Worm (Caenorhabditis elegans) whole organism, young adult: ENCODE results near the gene srj-10.
A peak's percentile ranks its signal among the peaks of the same experiment; 100 is the strongest.

Source experiments
- C06A6.2 ChIP-seq: fragments of 200-800 bp; sonication (Bioruptor generic); conservative IDR thresholded peaks from 2 replicates; pipeline ENCODE4 v1.3.6; 2022; ENCODE audit warnings: missing genetic modification characterization, missing compliant biosample characterization
- F23B12.7 ChIP-seq: sonication (generic microtip); optimal IDR thresholded peaks from 2 replicates; lab custom pipeline; 2017; ENCODE audit warnings: missing genetic modification characterization, mild to moderate bottlenecking, missing compliant biosample characterization, antibody characterized with exemption, moderate library complexity; ENCODE audit not compliant: insufficient read depth
- F57A8.1 ChIP-seq: fragments of 200-800 bp; sonication (Bioruptor generic); optimal IDR thresholded peaks from 2 replicates; lab custom pipeline; 2018; ENCODE audit warnings: mild to moderate bottlenecking, missing genetic modification characterization, moderate library complexity, missing compliant biosample characterization
- F57C9.4 ChIP-seq: sonication (generic microtip); optimal IDR thresholded peaks from 2 replicates; lab custom pipeline; 2017; ENCODE audit warnings: mild to moderate bottlenecking, missing genetic modification characterization, missing compliant biosample characterization
- T26A5.8 ChIP-seq: sonication (generic microtip); optimal IDR thresholded peaks from 2 replicates; lab custom pipeline; 2016; ENCODE audit warnings: missing genetic modification characterization, missing compliant biosample characterization
- Y56A3A.18 ChIP-seq: fragments of 200-800 bp; sonication (Bioruptor generic); IDR thresholded peaks from 2 replicates; pipeline ENCODE4 v1.3.6; 2022; ENCODE audit warnings: missing genetic modification reagents, missing genetic modification characterization, missing compliant biosample characterization
- Y95B8A.8 ChIP-seq: fragments of 200-800 bp; sonication (Bioruptor generic); IDR thresholded peaks from 2 replicates; pipeline ENCODE4 v1.3.6; 2022; ENCODE audit warnings: missing genetic modification reagents, missing genetic modification characterization, missing compliant biosample characterization
- ama-1 ChIP-seq, 3 experiments: fragments of 150-350 bp in 1 of 3; sonication (generic microtip) in 2 of 3; optimal IDR thresholded peaks; 2 replicates each; lab custom pipeline; 2014 to 2018; ENCODE audit warnings: missing biosample characterization in 2 of 3, missing genetic modification characterization in 2 of 3, missing genetic modification reagents in 2 of 3
- attf-3 ChIP-seq: fragments of 200-800 bp; sonication (Bioruptor generic); conservative IDR thresholded peaks from 2 replicates; pipeline ENCODE4 v1.3.6; 2022; ENCODE audit warnings: missing genetic modification reagents, missing genetic modification characterization, missing compliant biosample characterization
- ceh-27 ChIP-seq: fragments of 200-800 bp; sonication (Bioruptor generic); optimal IDR thresholded peaks from 2 replicates; lab custom pipeline; 2018; ENCODE audit warnings: mild to moderate bottlenecking, missing genetic modification characterization, moderate library complexity, missing compliant biosample characterization
- egrh-3 ChIP-seq: fragments of 200-800 bp; sonication (Bioruptor generic); IDR thresholded peaks from 2 replicates; pipeline ENCODE4 v1.3.6; 2022; ENCODE audit warnings: missing genetic modification reagents, missing genetic modification characterization, missing compliant biosample characterization
- gei-17 ChIP-seq: fragments of 200-800 bp; sonication (Bioruptor generic); optimal IDR thresholded peaks from 2 replicates; lab custom pipeline; 2018; ENCODE audit warnings: mild to moderate bottlenecking, missing genetic modification characterization, missing compliant biosample characterization
- hlh-12 ChIP-seq: sonication (generic microtip); optimal IDR thresholded peaks from 2 replicates; lab custom pipeline; 2016; ENCODE audit warnings: missing genetic modification characterization, missing compliant biosample characterization
- hlh-26 ChIP-seq: fragments of 200-800 bp; sonication (Bioruptor generic); conservative IDR thresholded peaks from 2 replicates; pipeline ENCODE4 v1.3.6; 2022; ENCODE audit warnings: missing genetic modification reagents, missing genetic modification characterization, missing compliant biosample characterization
- hsf-1 ChIP-seq: fragments of 200-800 bp; sonication (Bioruptor generic); IDR thresholded peaks from 2 replicates; pipeline ENCODE4 v1.3.6; 2022; ENCODE audit warnings: missing genetic modification reagents, missing genetic modification characterization, missing compliant biosample characterization
- lin-35 ChIP-seq, 3 experiments: fragments of 150-350 bp in 2 of 3; sonication (generic microtip) in 1 of 3; optimal IDR thresholded peaks; 2 replicates each; lab custom pipeline; 2014 to 2018; ENCODE audit warnings: missing biosample characterization in 3 of 3, missing genetic modification characterization in 3 of 3, missing genetic modification reagents in 3 of 3
- lin-40 ChIP-seq: sonication (generic microtip); optimal IDR thresholded peaks from 2 replicates; lab custom pipeline; 2016; ENCODE audit warnings: missing genetic modification characterization, mild to moderate bottlenecking, missing compliant biosample characterization, missing genotype, missing genetic modification reagents
- madf-10 ChIP-seq: sonication (generic microtip); optimal IDR thresholded peaks from 2 replicates; lab custom pipeline; 2016; ENCODE audit warnings: mild to moderate bottlenecking, missing genetic modification characterization, missing compliant biosample characterization
- mcd-1 ChIP-seq: fragments of 200-800 bp; sonication (Bioruptor generic); IDR thresholded peaks from 2 replicates; pipeline ENCODE4 v1.3.6; 2022; ENCODE audit warnings: missing genetic modification reagents, missing genetic modification characterization, missing compliant biosample characterization
- nfyb-1 ChIP-seq: fragments of 200-800 bp; sonication (Bioruptor generic); IDR thresholded peaks from 2 replicates; pipeline ENCODE4 v1.3.6; 2022; ENCODE audit warnings: missing genetic modification reagents, missing genetic modification characterization, missing compliant biosample characterization
- nhr-120 ChIP-seq: fragments of 200-800 bp; sonication (Bioruptor generic); IDR thresholded peaks from 2 replicates; pipeline ENCODE4 v1.3.6; 2022; ENCODE audit warnings: missing genetic modification characterization, missing compliant biosample characterization
- nhr-80 ChIP-seq: sonication (generic microtip); optimal IDR thresholded peaks from 2 replicates; lab custom pipeline; 2016; ENCODE audit warnings: missing genetic modification characterization, missing compliant biosample characterization
- rec-8 ChIP-seq, 2 experiments: sonication (generic microtip); optimal IDR thresholded peaks; 2 replicates each; lab custom pipeline; 2016; ENCODE audit warnings: mild to moderate bottlenecking in 2 of 2, missing genetic modification characterization in 2 of 2, missing genetic modification reagents in 2 of 2, missing genotype in 2 of 2, missing biosample characterization in 1 of 2, missing compliant biosample characterization in 1 of 2, moderate library complexity in 1 of 2
- somi-1 ChIP-seq: fragments of 200-800 bp; sonication (Bioruptor generic); optimal IDR thresholded peaks from 2 replicates; lab custom pipeline; 2018; ENCODE audit warnings: mild to moderate bottlenecking, missing genetic modification characterization, missing compliant biosample characterization
- sptf-2 ChIP-seq: fragments of 200-800 bp; sonication (Bioruptor generic); optimal IDR thresholded peaks from 2 replicates; lab custom pipeline; 2018; ENCODE audit warnings: mild to moderate bottlenecking, missing genetic modification characterization, missing compliant biosample characterization
- tbp1 ChIP-seq: fragments of 200-800 bp; sonication (Bioruptor generic); optimal IDR thresholded peaks from 2 replicates; lab custom pipeline; 2018; ENCODE audit warnings: mild to moderate bottlenecking, missing genetic modification characterization, missing compliant biosample characterization
- tbx-9 ChIP-seq: sonication (generic microtip); optimal IDR thresholded peaks from 2 replicates; lab custom pipeline; 2016; ENCODE audit warnings: borderline replicate concordance, missing genetic modification characterization, inconsistent platforms, missing compliant biosample characterization
- tlf-1 ChIP-seq: fragments of 200-800 bp; sonication (Bioruptor generic); optimal IDR thresholded peaks from 2 replicates; lab custom pipeline; 2018; ENCODE audit warnings: mild to moderate bottlenecking, missing genetic modification characterization, missing compliant biosample characterization
- zfh-2 ChIP-seq: fragments of 200-800 bp; sonication (Bioruptor generic); conservative IDR thresholded peaks from 2 replicates; pipeline ENCODE4 v1.3.6; 2022; ENCODE audit warnings: missing genetic modification reagents, missing genetic modification characterization, missing compliant biosample characterization
- ztf-22 ChIP-seq: fragments of 200-800 bp; sonication (Bioruptor generic); optimal IDR thresholded peaks from 2 replicates; lab custom pipeline; 2018; ENCODE audit warnings: mild to moderate bottlenecking, missing genetic modification characterization, moderate library complexity, missing compliant biosample characterization
- ztf-25 ChIP-seq: fragments of 200-800 bp; sonication (Bioruptor generic); IDR thresholded peaks from 2 replicates; pipeline ENCODE4 v1.3.6; 2022; ENCODE audit warnings: missing genetic modification reagents, missing genetic modification characterization, missing compliant biosample characterization
- ztf-26 ChIP-seq: sonication (generic microtip); optimal IDR thresholded peaks from 2 replicates; lab custom pipeline; 2017; ENCODE audit warnings: missing genetic modification characterization, missing compliant biosample characterization
- ztf-6 ChIP-seq: fragments of 200-800 bp; sonication (Bioruptor generic); IDR thresholded peaks from 2 replicates; pipeline ENCODE4 v1.3.6; 2022; ENCODE audit warnings: missing genetic modification reagents, missing genetic modification characterization, missing compliant biosample characterization

Gene srj-10

ce11 chrV:16043686-16044085 is 30.1 kb downstream of the srj-10 start:
- TF ChIP-seq gei-17 (no peak), ztf-6 (GFP tag; lab: Robert Waterston, UW) (no peak), madf-10 (no peak), nhr-80 (tag; lab: Kevin White, UChicago) (peak; percentile 73), rec-8 (tag; optimal IDR thresholded peaks at IDR 0.05; lab: Kevin White, UChicago) (no peak), sptf-2 (no peak)

ce11 chrV:16042743-16043014 is 31.1 kb downstream of the srj-10 start:
- no peak for TF ChIP-seq somi-1 (GFP tag; lab: Kevin White, UChicago)
- TF ChIP-seq tbp1: no peak
- TF ChIP-seq mcd-1 (GFP tag; lab: Robert Waterston, UW): no peak
- TF ChIP-seq T26A5.8 (tag; lab: Kevin White, UChicago): no peak
- TF ChIP-seq Y95B8A.8 (GFP tag; lab: Robert Waterston, UW): no peak
- TF ChIP-seq lin-35 (GFP tag; optimal IDR thresholded peaks at IDR 0.05; lab: Kevin White, UChicago): no peak
- TF ChIP-seq F23B12.7 (tag; lab: Kevin White, UChicago): no peak
- 0 out of 2 replicates have a peak, but pooled peaks have one; percentile 17 for TF ChIP-seq Y56A3A.18 (GFP tag; lab: Robert Waterston, UW)
- TF ChIP-seq attf-3: no peak
- TF ChIP-seq ztf-25 (GFP tag; lab: Robert Waterston, UW): 0 out of 2 replicates have a peak, but pooled peaks have one; percentile 7
- no peak for TF ChIP-seq tbx-9 (tag; lab: Kevin White, UChicago)
- no peak for TF ChIP-seq tlf-1 (GFP tag; lab: Kevin White, UChicago)
- TF ChIP-seq nhr-120: 0 out of 2 replicates have a peak, but pooled peaks have one; percentile 50
- no peak for TF ChIP-seq ceh-27
- TF ChIP-seq ama-1 (optimal IDR thresholded peaks at IDR 0.05; lab: Kevin White, UChicago): no peak
- no peak for TF ChIP-seq ama-1 (GFP tag; optimal IDR thresholded peaks at IDR 0.05; lab: Kevin White, UChicago)
- no peak for TF ChIP-seq F57A8.1 (GFP tag; lab: Kevin White, UChicago)
- no peak for TF ChIP-seq lin-40 (tag; lab: Kevin White, UChicago)
- no peak for TF ChIP-seq hlh-12 (tag; lab: Kevin White, UChicago)

- 0 out of 2 replicates have a peak, but pooled peaks have one; percentile 9 for TF ChIP-seq nfyb-1 (GFP tag; lab: Robert Waterston, UW)
- peak; percentile 58; the same call in 1 of the 2 replicates for TF ChIP-seq zfh-2 (GFP tag; lab: Robert Waterston, UW)
- peak; percentile 63; the same call in 1 of the 2 replicates for TF ChIP-seq egrh-3 (GFP tag; lab: Robert Waterston, UW)
- TF ChIP-seq hsf-1 (GFP tag; lab: Robert Waterston, UW): 0 out of 2 replicates have a peak, but pooled peaks have one; percentile 35
- TF ChIP-seq, all 124 proteins: peak for 4; not testable (repeated sequence) for 120
Observed at ce11 chrV:16041925-16042742, 31.6 kb downstream of the srj-10 start, which contains the start of the genes his-2 and his-1. Gene his-2 (minus strand): TSS chrV:16042283. Gene his-1 (plus strand): TSS chrV:16042520.

- TF ChIP-seq ztf-22 (no peak), C06A6.2 (GFP tag; lab: Robert Waterston, UW) (no peak), F57C9.4 (tag; lab: Kevin White, UChicago) (no peak), ztf-26 (tag; lab: Kevin White, UChicago) (no peak), hlh-26 (no peak), hlh-12 (tag; lab: Kevin White, UChicago) (no peak), nhr-120 (no peak)
- TF ChIP-seq, all 124 proteins: peak for 0
Observed at ce11 chrV:16041412-16041811, 32.3 kb downstream of the srj-10 start.
